Fruit fly (Drosophila melanogaster) whole organism, prepupa: ENCODE measurements around the gene Hecw.

Experiments
- CG11902 ChIP-seq: fragments of 200-800 bp; sonication (Bioruptor generic); optimal IDR thresholded peaks from 3 replicates; lab custom pipeline; 2016; ENCODE audit warnings: missing biosample characterization, missing genetic modification characterization
- CG15336 ChIP-seq: fragments of 200-800 bp; sonication (Bioruptor generic); IDR thresholded peaks from 2 replicates; pipeline ENCODE4 v1.3.6; 2022; ENCODE audit warnings: missing biosample characterization, missing genetic modification characterization
- CG16779 ChIP-seq: fragments of 200-800 bp; sonication (Bioruptor generic); optimal IDR thresholded peaks from 3 replicates; lab custom pipeline; 2017; ENCODE audit warnings: missing biosample characterization, mild to moderate bottlenecking, missing genetic modification characterization
- CG3919 ChIP-seq: fragments of 200-800 bp; sonication (Bioruptor generic); optimal IDR thresholded peaks from 3 replicates; lab custom pipeline; 2016; ENCODE audit warnings: missing biosample characterization, missing genetic modification characterization
- Eip75B ChIP-seq: fragments of 200-800 bp; sonication (Bioruptor generic); optimal IDR thresholded peaks from 3 replicates; lab custom pipeline; 2016; ENCODE audit warnings: missing biosample characterization, missing genetic modification characterization
- Eip78C ChIP-seq: fragments of 200-800 bp; sonication (Bioruptor generic); peaks from one replicate; lab custom pipeline; 2016; ENCODE audit warnings: missing biosample characterization, missing genetic modification characterization
- Eip93F ChIP-seq: fragments of 200-800 bp; sonication (Bioruptor generic); optimal IDR thresholded peaks from 2 replicates; lab custom pipeline; 2016; ENCODE audit warnings: missing biosample characterization, mild to moderate bottlenecking, missing genetic modification characterization
- Gug ChIP-seq: fragments of 200-800 bp; sonication (Bioruptor generic); IDR thresholded peaks from 2 replicates; pipeline ENCODE4 v1.3.6; 2022; ENCODE audit warnings: missing biosample characterization, missing genetic modification characterization
- Hr39 ChIP-seq: fragments of 200-800 bp; sonication (Bioruptor generic); optimal IDR thresholded peaks from 2 replicates; lab custom pipeline; 2016; ENCODE audit warnings: missing biosample characterization, missing genetic modification characterization
- Smox ChIP-seq: fragments of 200-800 bp; sonication (Bioruptor generic); optimal IDR thresholded peaks from 3 replicates; lab custom pipeline; 2016; ENCODE audit warnings: missing biosample characterization, missing genetic modification characterization
- Sox102F ChIP-seq: fragments of 200-800 bp; sonication (Bioruptor generic); optimal IDR thresholded peaks from 2 replicates; lab custom pipeline; 2016; ENCODE audit warnings: missing biosample characterization, mild to moderate bottlenecking, missing genetic modification characterization
- fd85E ChIP-seq: fragments of 200-800 bp; sonication (Bioruptor generic); optimal IDR thresholded peaks from 3 replicates; lab custom pipeline; 2016; ENCODE audit warnings: missing biosample characterization, missing genetic modification characterization
- lz ChIP-seq: fragments of 200-800 bp; sonication (Bioruptor generic); optimal IDR thresholded peaks from 3 replicates; lab custom pipeline; 2016; ENCODE audit warnings: missing biosample characterization, missing genetic modification characterization
- topi ChIP-seq: fragments of 200-800 bp; sonication (Bioruptor generic); optimal IDR thresholded peaks from 3 replicates; lab custom pipeline; 2016; ENCODE audit warnings: missing biosample characterization, missing genetic modification characterization

- TF ChIP-seq CG3919 (GFP tag; lab: Kevin White, UChicago) (no peak), topi (no peak), Eip78C (peak; percentile 26), Eip93F (GFP tag; lab: Kevin White, UChicago) (no peak), Sox102F (GFP tag; lab: Kevin White, UChicago) (no peak), Eip75B (GFP tag; lab: Kevin White, UChicago) (no peak), CG16779 (tag; lab: Kevin White, UChicago) (no peak), Gug (GFP tag; lab: Robert Waterston, UW) (no peak), fd85E (no peak), CG15336 (no peak; the same call in none of the 2 replicates), Hr39 (GFP tag; lab: Kevin White, UChicago) (peak; percentile 29), CG11902 (no peak), Smox (no peak), lz (GFP tag; lab: Kevin White, UChicago) (no peak)
Observed at dm6 chrX:9584104-9584947, 24.4 kb upstream of the Hecw start.
